Fruit fly (Drosophila melanogaster) whole organism, prepupa: ENCODE data around the gene Nlg3.

Source experiments
- CG10631 ChIP-seq: fragments of 200-800 bp; sonication (Bioruptor generic); optimal IDR thresholded peaks from 2 replicates; lab custom pipeline; 2016; ENCODE audit warnings: missing biosample characterization, missing genetic modification characterization
- CG10669 ChIP-seq: fragments of 200-800 bp; sonication (Bioruptor generic); optimal IDR thresholded peaks from 3 replicates; lab custom pipeline; 2018; ENCODE audit warnings: missing biosample characterization, mild to moderate bottlenecking, missing genetic modification characterization, moderate library complexity
- CG16779 ChIP-seq: fragments of 200-800 bp; sonication (Bioruptor generic); optimal IDR thresholded peaks from 3 replicates; lab custom pipeline; 2017; ENCODE audit warnings: missing biosample characterization, mild to moderate bottlenecking, missing genetic modification characterization
- CG32006 ChIP-seq: fragments of 200-800 bp; sonication (Bioruptor generic); optimal IDR thresholded peaks from 3 replicates; lab custom pipeline; 2017; ENCODE audit warnings: missing biosample characterization, mild to moderate bottlenecking, missing genetic modification characterization
- CG3919 ChIP-seq: fragments of 200-800 bp; sonication (Bioruptor generic); optimal IDR thresholded peaks from 3 replicates; lab custom pipeline; 2016; ENCODE audit warnings: missing biosample characterization, missing genetic modification characterization
- CG9139 ChIP-seq: fragments of 200-800 bp; sonication (Bioruptor generic); optimal IDR thresholded peaks from 3 replicates; lab custom pipeline; 2017; ENCODE audit warnings: missing biosample characterization, mild to moderate bottlenecking, missing genetic modification characterization
- Hr39 ChIP-seq: fragments of 200-800 bp; sonication (Bioruptor generic); optimal IDR thresholded peaks from 2 replicates; lab custom pipeline; 2016; ENCODE audit warnings: missing biosample characterization, missing genetic modification characterization
- Met ChIP-seq: fragments of 200-800 bp; sonication (Bioruptor generic); optimal IDR thresholded peaks from 3 replicates; lab custom pipeline; 2016; ENCODE audit warnings: missing biosample characterization, missing genetic modification characterization
- Sox15 ChIP-seq: fragments of 200-800 bp; sonication (Bioruptor generic); optimal IDR thresholded peaks from 3 replicates; lab custom pipeline; 2016; ENCODE audit warnings: missing biosample characterization, missing genetic modification characterization
- achi ChIP-seq: fragments of 200-800 bp; sonication (Bioruptor generic); optimal IDR thresholded peaks from 3 replicates; lab custom pipeline; 2016; ENCODE audit warnings: missing biosample characterization, missing genetic modification characterization
- spab ChIP-seq: fragments of 200-800 bp; sonication (Bioruptor generic); optimal IDR thresholded peaks from 2 replicates; lab custom pipeline; 2017; ENCODE audit warnings: missing biosample characterization, mild to moderate bottlenecking, missing genetic modification characterization, missing genetic modification reagents
- vri ChIP-seq: fragments of 200-800 bp; sonication (Bioruptor generic); optimal IDR thresholded peaks from 3 replicates; lab custom pipeline; 2016; ENCODE audit warnings: missing biosample characterization, mild to moderate bottlenecking, missing genetic modification characterization

dm6 chr3R:7639381-7639780 lies at the start of gene Nlg3:
- TF ChIP-seq Sox15 (no peak), achi (GFP tag; lab: Kevin White, UChicago) (no peak), Met (GFP tag; lab: Kevin White, UChicago) (no peak), CG16779 (tag; lab: Kevin White, UChicago) (no peak), CG9139 (GFP tag; lab: Kevin White, UChicago) (no peak), CG10631 (no peak), spab (GFP tag; lab: Kevin White, UChicago) (no peak), Hr39 (GFP tag; lab: Kevin White, UChicago) (no peak), CG10669 (GFP tag; lab: Kevin White, UChicago) (no peak), CG32006 (no peak), CG3919 (GFP tag; lab: Kevin White, UChicago) (no peak), vri (GFP tag; lab: Kevin White, UChicago) (no peak)
